Fruit fly (Drosophila melanogaster): Measurements from ENCODE around the gene Gr93a.

DNA sequence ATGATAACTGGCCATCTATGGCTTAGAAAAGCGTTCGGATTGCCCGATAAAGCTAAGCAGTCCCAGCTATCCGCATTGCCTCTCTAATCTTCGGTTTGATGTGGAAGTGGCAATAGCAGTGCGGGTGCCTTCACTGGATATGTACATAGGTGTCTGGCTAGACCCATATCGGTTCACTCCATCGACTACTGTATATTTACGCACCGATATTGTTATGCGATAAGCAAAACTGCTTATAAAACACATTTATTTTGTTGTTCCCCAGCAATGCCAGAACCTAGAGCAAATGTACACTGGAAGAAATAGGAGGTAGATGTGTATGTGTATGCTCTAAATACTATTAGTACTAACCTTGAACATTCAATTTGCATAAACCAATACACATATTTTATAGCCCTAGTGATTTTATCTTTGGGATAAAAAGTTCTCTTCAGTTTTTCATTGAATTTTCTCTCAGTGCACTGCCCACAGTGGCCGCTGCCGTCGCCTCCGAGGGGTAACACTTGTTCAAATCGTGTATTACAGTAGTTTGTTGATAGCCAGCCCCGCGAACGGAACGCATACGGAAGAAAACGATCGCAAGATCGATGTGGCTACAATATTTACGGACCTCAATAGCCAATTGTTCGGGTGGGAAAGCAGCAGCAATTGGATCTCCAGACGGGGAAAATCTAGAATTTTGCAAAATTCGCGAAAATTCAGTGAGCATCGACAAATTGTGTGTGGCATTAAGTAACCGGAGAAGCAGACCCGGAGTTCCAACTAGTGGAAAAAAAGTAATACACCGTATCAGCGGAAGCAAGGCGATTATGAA lies 38.1 kb downstream of the Gr93a start, which contains the start of gene CG31431:
- TF ChIP-seq Sin3A (optimal IDR thresholded peaks at IDR 0.05) (no peak), Myc (optimal IDR thresholded peaks at IDR 0.05) (no peak), h (optimal IDR thresholded peaks at IDR 0.05) (no peak), ttk (optimal IDR thresholded peaks at IDR 0.05) (no peak)

Data from Kc167 (cell line).